Worm (Caenorhabditis elegans): ENCODE measurements around the gene C25D7.16.

C25D7.16 gene

ce11 chrV:15082291-15082690 is 26.3 kb downstream of the C25D7.16 start, which contains the start of the genes C01G10.10 and C01G10.9 (continued):
- TF ChIP-seq mdt-29 (GFP tag; IDR thresholded peaks at IDR 0.05) = no peak
- TF ChIP-seq lim-7 (GFP tag; IDR thresholded peaks at IDR 0.05) = no peak
- peak; percentile 48 for TF ChIP-seq mep-1 (tag; optimal IDR thresholded peaks at IDR 0.05)
- no peak for TF ChIP-seq ceh-44 (GFP tag; IDR thresholded peaks at IDR 0.05)
- TF ChIP-seq sdz-12 (GFP tag; optimal IDR thresholded peaks at IDR 0.05) = no peak
- TF ChIP-seq ceh-28 (tag; optimal IDR thresholded peaks at IDR 0.05) = no peak
- TF ChIP-seq T20F7.1 (GFP tag; optimal IDR thresholded peaks at IDR 0.05) = peak; percentile 33
- no peak for TF ChIP-seq unc-62 (GFP tag; optimal IDR thresholded peaks at IDR 0.05 in 1 of 2)
- TF ChIP-seq unc-62 (tag; optimal IDR thresholded peaks at IDR 0.05) = no peak
- peak; percentile 39 for TF ChIP-seq dve-1 (tag; optimal IDR thresholded peaks at IDR 0.05; ENCODE audit: insufficient read depth)
- TF ChIP-seq egl-43 (GFP tag; IDR thresholded peaks at IDR 0.05) = no peak
- peak; percentile 1 for TF ChIP-seq nhr-48 (tag; optimal IDR thresholded peaks at IDR 0.05)
- TF ChIP-seq madf-9 (GFP tag; conservative IDR thresholded peaks at IDR 0.05) = 0 out of 2 replicates have a peak, but pooled peaks have one; percentile 24
- no peak for TF ChIP-seq zip-2 (tag; optimal IDR thresholded peaks at IDR 0.05)
- no peak for TF ChIP-seq ceh-32 (tag; optimal IDR thresholded peaks at IDR 0.05; ENCODE audit: poor library complexity)
- no peak for TF ChIP-seq unc-39 (tag; optimal IDR thresholded peaks at IDR 0.05)
- no peak for TF ChIP-seq set-16 (GFP tag; IDR thresholded peaks at IDR 0.05)
- no peak for TF ChIP-seq zip-11 (GFP tag; IDR thresholded peaks at IDR 0.05)
- no peak for TF ChIP-seq daf-19 (GFP tag; conservative IDR thresholded peaks at IDR 0.05)
- no peak for TF ChIP-seq spr-3 (GFP tag; optimal IDR thresholded peaks at IDR 0.05)
- TF ChIP-seq ctbp-1 (GFP tag; IDR thresholded peaks at IDR 0.05) = no peak
- no peak for TF ChIP-seq madf-5 (GFP tag; IDR thresholded peaks at IDR 0.05)
- TF ChIP-seq ZK337.2 (GFP tag; IDR thresholded peaks at IDR 0.05) = 0 out of 2 replicates have a peak, but pooled peaks have one; percentile 69
- TF ChIP-seq zfp-3 (GFP tag; conservative IDR thresholded peaks at IDR 0.05) = no peak
- TF ChIP-seq ceh-20 (GFP tag; IDR thresholded peaks at IDR 0.05) = no peak
- TF ChIP-seq lin-1 (GFP tag; IDR thresholded peaks at IDR 0.05) = no peak
- peak; percentile 1 for TF ChIP-seq F49E8.2 (tag; optimal IDR thresholded peaks at IDR 0.05; ENCODE audit: borderline replicate concordance)
- TF ChIP-seq spr-1 (tag; optimal IDR thresholded peaks at IDR 0.05) = peak; percentile 31
- peak; percentile 31 for TF ChIP-seq aha-1 (tag)
- TF ChIP-seq nhr-42 (GFP tag; IDR thresholded peaks at IDR 0.05) = no peak
- TF ChIP-seq nhr-10 (tag; optimal IDR thresholded peaks at IDR 0.05) = no peak
- no peak for TF ChIP-seq ztf-7 (tag; optimal IDR thresholded peaks at IDR 0.05)
- peak; percentile 74 for TF ChIP-seq lin-38 (GFP tag; IDR thresholded peaks at IDR 0.05)
- no peak for TF ChIP-seq daf-8 (GFP tag; IDR thresholded peaks at IDR 0.05)
- TF ChIP-seq hif-1 (tag; optimal IDR thresholded peaks at IDR 0.05) = peak in 1 of 2 experiments; percentile 80
- TF ChIP-seq vab-7 (GFP tag; IDR thresholded peaks at IDR 0.05) = no peak
- no peak for TF ChIP-seq jun-1 (tag; optimal IDR thresholded peaks at IDR 0.05)
- no peak for TF ChIP-seq hlh-11 (tag; optimal IDR thresholded peaks at IDR 0.05)
- TF ChIP-seq unc-130 (GFP tag; optimal IDR thresholded peaks at IDR 0.05) = peak; percentile 89
- TF ChIP-seq hlh-30 (tag; optimal IDR thresholded peaks at IDR 0.05; ENCODE audit: insufficient read depth) = peak; percentile 3
- no peak for TF ChIP-seq F26F4.8 (GFP tag; conservative IDR thresholded peaks at IDR 0.05)
- TF ChIP-seq mes-2 (tag; optimal IDR thresholded peaks at IDR 0.05; ENCODE audit: poor library complexity, severe bottlenecking) = peak; percentile 98
- no peak for TF ChIP-seq Y75B8A.6 (GFP tag; IDR thresholded peaks at IDR 0.05)
- TF ChIP-seq duxl-1 (tag; optimal IDR thresholded peaks at IDR 0.05; ENCODE audit: poor library complexity) = peak; percentile 71
- TF ChIP-seq nhr-28 (tag; optimal IDR thresholded peaks at IDR 0.05) = no peak
- no peak for TF ChIP-seq Y105C5A.15 (GFP tag; IDR thresholded peaks at IDR 0.05)
- peak; percentile 49 for TF ChIP-seq lin-13 (GFP tag; optimal IDR thresholded peaks at IDR 0.05)
- no peak for TF ChIP-seq Y5F2A.4 (GFP tag; optimal IDR thresholded peaks at IDR 0.05)
- no peak for TF ChIP-seq nhr-11 (tag; optimal IDR thresholded peaks at IDR 0.05)
- TF ChIP-seq F10B5.3 (tag; optimal IDR thresholded peaks at IDR 0.05) = no peak
- TF ChIP-seq dmd-8 (GFP tag; IDR thresholded peaks at IDR 0.05) = no peak
- TF ChIP-seq daf-12 (tag; optimal IDR thresholded peaks at IDR 0.05) = no peak
